Worm (Caenorhabditis elegans) whole organism, late embryonic: ENCODE results near the gene pwp-1.

Experiments
- C38D4.7 ChIP-seq: fragments of 200-800 bp; sonication (Bioruptor generic); optimal IDR thresholded peaks from 2 replicates; lab custom pipeline; 2018; ENCODE audit warnings: mild to moderate bottlenecking, missing genetic modification characterization, moderate library complexity, missing compliant biosample characterization
- K02D7.2 ChIP-seq: sonication (generic microtip); optimal IDR thresholded peaks from 2 replicates; lab custom pipeline; 2017; ENCODE audit warnings: mild to moderate bottlenecking, missing genetic modification characterization, missing compliant biosample characterization
- K09A11.1 ChIP-seq: sonication (generic microtip); optimal IDR thresholded peaks from 2 replicates; lab custom pipeline; 2017; ENCODE audit warnings: antibody characterized with exemption, mild to moderate bottlenecking, missing genetic modification characterization, missing compliant biosample characterization; ENCODE audit not compliant: insufficient read depth
- T23F11.4 ChIP-seq: fragments of 200-800 bp; sonication (Bioruptor generic); optimal IDR thresholded peaks from 2 replicates; lab custom pipeline; 2018; ENCODE audit warnings: mild to moderate bottlenecking, missing genetic modification characterization, missing compliant biosample characterization
- ama-1 ChIP-seq: fragments of 150-350 bp; optimal IDR thresholded peaks from 2 replicates; lab custom pipeline; 2014
- ceh-18 ChIP-seq: sonication (generic microtip); optimal IDR thresholded peaks from 2 replicates; lab custom pipeline; 2016; ENCODE audit warnings: missing genetic modification characterization, missing compliant biosample characterization
- ceh-19 ChIP-seq: fragments of 200-800 bp; sonication (Bioruptor generic); optimal IDR thresholded peaks from 2 replicates; lab custom pipeline; 2018; ENCODE audit warnings: mild to moderate bottlenecking, missing genetic modification characterization, missing compliant biosample characterization
- ceh-2 ChIP-seq: sonication (generic microtip); optimal IDR thresholded peaks from 2 replicates; lab custom pipeline; 2016; ENCODE audit warnings: missing genotype, missing genetic modification characterization, missing compliant biosample characterization
- ceh-30 ChIP-seq: fragments of 150-350 bp; optimal IDR thresholded peaks from 2 replicates; lab custom pipeline; 2014; ENCODE audit warnings: missing biosample characterization, missing genetic modification characterization
- ceh-31 ChIP-seq: sonication (generic microtip); optimal IDR thresholded peaks from 2 replicates; lab custom pipeline; 2016; ENCODE audit warnings: missing genetic modification characterization, missing compliant biosample characterization
- ceh-9 ChIP-seq: sonication (generic microtip); optimal IDR thresholded peaks from 2 replicates; lab custom pipeline; 2016; ENCODE audit warnings: mild to moderate bottlenecking, missing genetic modification characterization, inconsistent platforms, missing compliant biosample characterization
- dmd-4 ChIP-seq: sonication (generic microtip); optimal IDR thresholded peaks from 2 replicates; lab custom pipeline; 2016; ENCODE audit warnings: borderline replicate concordance, missing genetic modification characterization, missing compliant biosample characterization
- elt-4 ChIP-seq: sonication (generic microtip); optimal IDR thresholded peaks from 2 replicates; lab custom pipeline; 2016; ENCODE audit warnings: missing genetic modification characterization, missing compliant biosample characterization
- eyg-1 ChIP-seq: sonication (generic microtip); optimal IDR thresholded peaks from 2 replicates; lab custom pipeline; 2016; ENCODE audit warnings: missing genotype, missing genetic modification characterization, missing compliant biosample characterization
- fax-1 ChIP-seq: sonication (generic microtip); optimal IDR thresholded peaks from 2 replicates; lab custom pipeline; 2016; ENCODE audit warnings: missing genotype, missing genetic modification characterization, missing compliant biosample characterization
- fkh-10 ChIP-seq: fragments of 150-350 bp; optimal IDR thresholded peaks from 2 replicates; lab custom pipeline; 2014; ENCODE audit warnings: missing biosample characterization, missing genetic modification reagents, missing genetic modification characterization
- gmeb-2 ChIP-seq: sonication (generic microtip); optimal IDR thresholded peaks from 2 replicates; lab custom pipeline; 2016; ENCODE audit warnings: missing genetic modification characterization, inconsistent platforms, missing compliant biosample characterization
- hlh-13 ChIP-seq: fragments of 200-800 bp; sonication (Bioruptor generic); optimal IDR thresholded peaks from 2 replicates; lab custom pipeline; 2018; ENCODE audit warnings: mild to moderate bottlenecking, missing genetic modification characterization, missing compliant biosample characterization
- hlh-15 ChIP-seq: sonication (generic microtip); optimal IDR thresholded peaks from 2 replicates; lab custom pipeline; 2016; ENCODE audit warnings: missing genetic modification characterization, missing compliant biosample characterization
- hlh-30 ChIP-seq: sonication (generic microtip); optimal IDR thresholded peaks from 2 replicates; lab custom pipeline; 2017; ENCODE audit warnings: antibody characterized with exemption, missing genetic modification characterization, missing compliant biosample characterization; ENCODE audit not compliant: insufficient read depth
- hlh-8 ChIP-seq: sonication (generic microtip); optimal IDR thresholded peaks from 2 replicates; lab custom pipeline; 2016; ENCODE audit warnings: missing genotype, missing genetic modification characterization, missing compliant biosample characterization
- lin-11 ChIP-seq: fragments of 200-800 bp; sonication (Bioruptor generic); optimal IDR thresholded peaks from 2 replicates; lab custom pipeline; 2018; ENCODE audit warnings: mild to moderate bottlenecking, missing genetic modification characterization, missing compliant biosample characterization
- nfya-1 ChIP-seq: sonication (generic microtip); optimal IDR thresholded peaks from 2 replicates; lab custom pipeline; 2017; ENCODE audit warnings: missing genetic modification characterization, mild to moderate bottlenecking, missing compliant biosample characterization, antibody characterized with exemption, moderate library complexity
- npax-4 ChIP-seq: sonication (generic microtip); optimal IDR thresholded peaks from 2 replicates; lab custom pipeline; 2016; ENCODE audit warnings: missing genetic modification characterization, missing compliant biosample characterization
- pha-2 ChIP-seq: sonication (generic microtip); optimal IDR thresholded peaks from 2 replicates; lab custom pipeline; 2017; ENCODE audit warnings: mild to moderate bottlenecking, missing genetic modification characterization, missing compliant biosample characterization
- pqm-1 ChIP-seq: sonication (generic microtip); optimal IDR thresholded peaks from 2 replicates; lab custom pipeline; 2016; ENCODE audit warnings: missing genetic modification characterization, missing compliant biosample characterization
- sox-2 ChIP-seq: fragments of 200-800 bp; sonication (Bioruptor generic); IDR thresholded peaks from 2 replicates; pipeline ENCODE4 v1.3.6; 2022; ENCODE audit warnings: missing genetic modification reagents, missing genetic modification characterization, missing compliant biosample characterization
- tbx-7 ChIP-seq: sonication (generic microtip); optimal IDR thresholded peaks from 2 replicates; lab custom pipeline; 2016; ENCODE audit warnings: missing genotype, missing genetic modification characterization, missing compliant biosample characterization
- unc-42 ChIP-seq: sonication (generic microtip); optimal IDR thresholded peaks from 2 replicates; lab custom pipeline; 2016; ENCODE audit warnings: missing genotype, missing genetic modification characterization, missing compliant biosample characterization
- unc-55 ChIP-seq: sonication (generic microtip); optimal IDR thresholded peaks from 2 replicates; lab custom pipeline; 2017; ENCODE audit warnings: missing biosample characterization, missing genetic modification reagents, missing genetic modification characterization
- unc-86 ChIP-seq: sonication (generic microtip); optimal IDR thresholded peaks from 2 replicates; lab custom pipeline; 2016; ENCODE audit warnings: missing genetic modification characterization, missing compliant biosample characterization
- zip-5 ChIP-seq: sonication (generic microtip); optimal IDR thresholded peaks from 2 replicates; lab custom pipeline; 2016; ENCODE audit warnings: missing genetic modification characterization, missing compliant biosample characterization

The pwp-1 gene

ce11 chrIV:13236485-13236884 is at the start of gene pwp-1:
Gene pwp-1, minus strand, starts transcription at chrIV:13236585.
- TF ChIP-seq tbx-7 (tag; lab: Kevin White, UChicago) (no peak), ceh-9 (no peak)
- TF ChIP-seq, all 69 proteins: peak for 0

ce11 chrIV:13282778-13283177 is 46.4 kb upstream of the pwp-1 start, which contains the start of gene cpsf-3:
Gene cpsf-3, minus strand, starts transcription at chrIV:13282878.
- no peak for TF ChIP-seq ceh-31
- no peak for TF ChIP-seq eyg-1 (tag; lab: Kevin White, UChicago)
- TF ChIP-seq hlh-8 (tag; lab: Kevin White, UChicago), result no peak
- TF ChIP-seq pha-2 (tag; lab: Kevin White, UChicago), result no peak
- TF ChIP-seq hlh-13 (GFP tag; lab: Kevin White, UChicago), result no peak

ce11 chrIV:13272494-13272893 is 36.1 kb upstream of the pwp-1 start, which contains the start of gene unc-26:
Gene unc-26, minus strand, starts transcription at chrIV:13272516.
- TF ChIP-seq ama-1 (lab: Kevin White, UChicago) (no peak), hlh-30 (tag; lab: Kevin White, UChicago) (no peak), gmeb-2 (no peak), zip-5 (tag; lab: Kevin White, UChicago) (no peak), ceh-30 (tag; lab: Kevin White, UChicago) (no peak), ceh-31 (peak; percentile 22), ceh-18 (tag; lab: Kevin White, UChicago) (peak; percentile 12), dmd-4 (tag; lab: Kevin White, UChicago) (no peak), pha-2 (tag; lab: Kevin White, UChicago) (no peak), fax-1 (peak; percentile 44), sox-2 (GFP tag; lab: Robert Waterston, UW) (no peak), T23F11.4 (GFP tag; lab: Kevin White, UChicago) (no peak), tbx-7 (tag; lab: Kevin White, UChicago) (no peak), ceh-19 (GFP tag; lab: Kevin White, UChicago) (no peak), pqm-1 (tag; lab: Kevin White, UChicago) (no peak), K02D7.2 (tag; lab: Kevin White, UChicago) (no peak), K09A11.1 (tag; lab: Kevin White, UChicago) (no peak), unc-86 (tag; lab: Kevin White, UChicago) (no peak), elt-4 (tag; lab: Kevin White, UChicago) (no peak), lin-11 (tag; lab: Kevin White, UChicago) (no peak), hlh-15 (tag; lab: Kevin White, UChicago) (no peak), unc-55 (GFP tag; lab: Kevin White, UChicago) (no peak), nfya-1 (tag; lab: Kevin White, UChicago) (peak; percentile 17), unc-42 (tag; lab: Kevin White, UChicago) (peak; percentile 36), npax-4 (tag; lab: Kevin White, UChicago) (no peak), fkh-10 (no peak), hlh-13 (GFP tag; lab: Kevin White, UChicago) (no peak)

- peak; percentile 84 for TF ChIP-seq nfya-1 (tag; lab: Kevin White, UChicago)
- TF ChIP-seq hlh-30 (tag; lab: Kevin White, UChicago), result no peak
Observed at ce11 chrIV:13268385-13268784, 32.0 kb upstream of the pwp-1 start.

ce11 chrIV:13262849-13263248 is 26.5 kb upstream of the pwp-1 start:
- peak; percentile 29 for TF ChIP-seq ceh-2 (tag; lab: Kevin White, UChicago)

- TF ChIP-seq C38D4.7 (GFP tag; lab: Kevin White, UChicago), result no peak
- no peak for TF ChIP-seq dmd-4 (tag; lab: Kevin White, UChicago)
- TF ChIP-seq ama-1 (lab: Kevin White, UChicago), result no peak
Observed at ce11 chrIV:13261778-13262177, 25.4 kb upstream of the pwp-1 start.
